Worm (Caenorhabditis elegans) whole organism, L1 larva: ENCODE measurements around the gene Y37H2A.18.
A peak's percentile ranks its signal among the peaks of the same experiment; 100 is the strongest.

Experiments
- C34B4.2 ChIP-seq: sonication (generic microtip); optimal IDR thresholded peaks from 2 replicates; lab custom pipeline; 2017; ENCODE audit warnings: mild to moderate bottlenecking, missing genetic modification characterization, missing compliant biosample characterization
- Y116A8C.19 ChIP-seq: sonication (generic microtip); optimal IDR thresholded peaks from 2 replicates; lab custom pipeline; 2016; ENCODE audit warnings: missing compliant biosample characterization, missing genetic modification characterization, borderline replicate concordance
- aha-1 ChIP-seq: fragments of 150-350 bp; optimal IDR thresholded peaks from 2 replicates; lab custom pipeline; 2014; ENCODE audit warnings: missing biosample characterization, missing genetic modification characterization
- aly-2 ChIP-seq: fragments of 150-350 bp; optimal IDR thresholded peaks from 2 replicates; lab custom pipeline; 2014; ENCODE audit warnings: missing biosample characterization, missing genetic modification characterization
- ama-1 ChIP-seq: fragments of 150-350 bp; optimal IDR thresholded peaks from 2 replicates; lab custom pipeline; 2014
- blmp-1 ChIP-seq: fragments of 150-350 bp; optimal IDR thresholded peaks from 2 replicates; lab custom pipeline; 2014; ENCODE audit warnings: missing biosample characterization, missing genetic modification characterization
- ceh-82 ChIP-seq, 3 experiments: fragments of 150-350 bp in 1 of 3; sonication (generic microtip) in 2 of 3; optimal IDR thresholded peaks; 2 replicates each; lab custom pipeline; 2014 to 2017; ENCODE audit warnings: missing biosample characterization in 3 of 3, missing genetic modification characterization in 3 of 3
- dsc-1 ChIP-seq: sonication (generic microtip); optimal IDR thresholded peaks from 2 replicates; lab custom pipeline; 2016; ENCODE audit warnings: mild to moderate bottlenecking, missing genetic modification characterization, missing compliant biosample characterization
- efl-1 ChIP-seq, 4 experiments: fragments of 150-350 bp; optimal IDR thresholded peaks in 3 of 4; peaks in 1 of 4; 1 replicate in 1 of 4; 2 replicates in 3 of 4; lab custom pipeline; 2014; ENCODE audit warnings: missing biosample characterization in 2 of 4, missing genetic modification characterization in 2 of 4, missing genetic modification reagents in 2 of 4
- egl-27 ChIP-seq, 2 experiments: fragments of 150-350 bp in 1 of 2; sonication (generic microtip); optimal IDR thresholded peaks; 3 replicates each; lab custom pipeline; 2017 to 2018; ENCODE audit warnings: missing biosample characterization in 2 of 2, missing genetic modification characterization in 2 of 2, missing genetic modification reagents in 2 of 2
- hlh-17 ChIP-seq: fragments of 200-800 bp; sonication (Bioruptor generic); optimal IDR thresholded peaks from 2 replicates; lab custom pipeline; 2018; ENCODE audit warnings: missing genetic modification characterization, mild to moderate bottlenecking, missing compliant biosample characterization, moderate library complexity, borderline replicate concordance
- hlh-4 ChIP-seq: sonication (generic microtip); optimal IDR thresholded peaks from 2 replicates; lab custom pipeline; 2016; ENCODE audit warnings: mild to moderate bottlenecking, missing genetic modification characterization, missing compliant biosample characterization
- hpl-2 ChIP-seq: fragments of 150-350 bp; optimal IDR thresholded peaks from 2 replicates; lab custom pipeline; 2014; ENCODE audit warnings: missing biosample characterization, missing genetic modification reagents, missing genetic modification characterization
- isw-1 ChIP-seq: fragments of 200-800 bp; sonication (Bioruptor generic); IDR thresholded peaks from 2 replicates; pipeline ENCODE4 v1.3.6; 2022; ENCODE audit warnings: missing genetic modification characterization, missing compliant biosample characterization
- lin-15B ChIP-seq: fragments of 150-350 bp; sonication (generic microtip); optimal IDR thresholded peaks from 3 replicates; lab custom pipeline; 2014; ENCODE audit warnings: missing biosample characterization, missing genetic modification characterization
- lin-35 ChIP-seq, 2 experiments: fragments of 150-350 bp; optimal IDR thresholded peaks; 2 replicates each; lab custom pipeline; 2014; ENCODE audit warnings: missing biosample characterization in 2 of 2, missing genetic modification characterization in 2 of 2, missing genetic modification reagents in 2 of 2
- lir-3 ChIP-seq: sonication (generic microtip); optimal IDR thresholded peaks from 2 replicates; lab custom pipeline; 2016; ENCODE audit warnings: mild to moderate bottlenecking, missing genetic modification characterization, moderate library complexity, missing compliant biosample characterization; ENCODE audit not compliant: poor library complexity
- lsy-2 ChIP-seq, 2 experiments: fragments of 150-350 bp; optimal IDR thresholded peaks; 2 replicates each; lab custom pipeline; 2014; ENCODE audit warnings: missing biosample characterization in 2 of 2, missing genetic modification characterization in 2 of 2
- mab-9 ChIP-seq: fragments of 200-800 bp; sonication (Bioruptor generic); IDR thresholded peaks from 2 replicates; pipeline ENCODE4 v1.3.6; 2022; ENCODE audit warnings: missing genetic modification reagents, missing genetic modification characterization, missing compliant biosample characterization
- nhr-11 ChIP-seq: fragments of 150-350 bp; optimal IDR thresholded peaks from 2 replicates; lab custom pipeline; 2014; ENCODE audit warnings: missing biosample characterization, missing genetic modification characterization
- nhr-12 ChIP-seq: sonication (generic microtip); optimal IDR thresholded peaks from 2 replicates; lab custom pipeline; 2017; ENCODE audit warnings: missing biosample characterization, missing genetic modification characterization
- nhr-19 ChIP-seq: fragments of 200-800 bp; sonication (Bioruptor generic); conservative IDR thresholded peaks from 2 replicates; pipeline ENCODE4 v1.3.6; 2022; ENCODE audit warnings: missing genetic modification characterization, missing compliant biosample characterization
- nhr-20 ChIP-seq: sonication (generic microtip); optimal IDR thresholded peaks from 2 replicates; lab custom pipeline; 2016; ENCODE audit warnings: mild to moderate bottlenecking, missing genetic modification characterization, missing compliant biosample characterization
- nhr-237 ChIP-seq: fragments of 150-350 bp; optimal IDR thresholded peaks from 2 replicates; lab custom pipeline; 2014; ENCODE audit warnings: missing biosample characterization, missing genetic modification characterization
- nhr-28 ChIP-seq: fragments of 150-350 bp; optimal IDR thresholded peaks from 2 replicates; lab custom pipeline; 2014; ENCODE audit warnings: missing biosample characterization, missing genetic modification characterization
- nhr-71 ChIP-seq: sonication (generic microtip); optimal IDR thresholded peaks from 2 replicates; lab custom pipeline; 2016; ENCODE audit warnings: mild to moderate bottlenecking, missing genetic modification characterization, moderate library complexity, missing compliant biosample characterization
- nhr-77 ChIP-seq: fragments of 150-350 bp; optimal IDR thresholded peaks from 2 replicates; lab custom pipeline; 2014; ENCODE audit warnings: missing biosample characterization, missing genetic modification characterization
- nhr-84 ChIP-seq: sonication (generic microtip); optimal IDR thresholded peaks from 2 replicates; lab custom pipeline; 2017; ENCODE audit warnings: missing biosample characterization, missing genetic modification characterization
- nhr-85 ChIP-seq: sonication (generic microtip); peaks from one replicate; lab custom pipeline; 2016; ENCODE audit warnings: missing genetic modification characterization, inconsistent platforms, missing compliant biosample characterization
- nhr-90 ChIP-seq: sonication (generic microtip); optimal IDR thresholded peaks from 2 replicates; lab custom pipeline; 2016; ENCODE audit warnings: mild to moderate bottlenecking, missing genetic modification characterization, missing compliant biosample characterization; ENCODE audit not compliant: poor library complexity
- pag-3 ChIP-seq: sonication (generic microtip); optimal IDR thresholded peaks from 2 replicates; lab custom pipeline; 2017; ENCODE audit warnings: missing genetic modification characterization, mild to moderate bottlenecking, missing compliant biosample characterization, antibody characterized with exemption, borderline replicate concordance; ENCODE audit not compliant: insufficient read depth
- pax-3 ChIP-seq: fragments of 200-800 bp; sonication (Bioruptor generic); optimal IDR thresholded peaks from 2 replicates; lab custom pipeline; 2018; ENCODE audit warnings: mild to moderate bottlenecking, missing genetic modification characterization, moderate library complexity, missing compliant biosample characterization
- pqm-1 ChIP-seq: sonication (generic microtip); optimal IDR thresholded peaks from 3 replicates; lab custom pipeline; 2017; ENCODE audit warnings: missing biosample characterization, missing genetic modification characterization
- rnt-1 ChIP-seq: sonication (generic microtip); optimal IDR thresholded peaks from 2 replicates; lab custom pipeline; 2016; ENCODE audit warnings: mild to moderate bottlenecking, missing genetic modification characterization, moderate library complexity, missing compliant biosample characterization
- skn-1 ChIP-seq: fragments of 150-350 bp; optimal IDR thresholded peaks from 2 replicates; lab custom pipeline; 2014; ENCODE audit warnings: missing biosample characterization, missing genetic modification characterization
- unc-30 ChIP-seq: sonication (generic microtip); optimal IDR thresholded peaks from 2 replicates; lab custom pipeline; 2017; ENCODE audit warnings: missing biosample characterization, missing genetic modification characterization
- unc-86 ChIP-seq: sonication (generic microtip); optimal IDR thresholded peaks from 2 replicates; lab custom pipeline; 2016; ENCODE audit warnings: missing genetic modification characterization, missing compliant biosample characterization
- vab-15 ChIP-seq: sonication (generic microtip); optimal IDR thresholded peaks from 2 replicates; lab custom pipeline; 2017; ENCODE audit warnings: missing genotype, mild to moderate bottlenecking, missing genetic modification characterization, missing compliant biosample characterization
- zag-1 ChIP-seq: fragments of 150-350 bp; optimal IDR thresholded peaks from 2 replicates; lab custom pipeline; 2014; ENCODE audit warnings: missing biosample characterization, missing genetic modification characterization
- ztf-11 ChIP-seq, 2 experiments: sonication (generic microtip); optimal IDR thresholded peaks; 2 replicates each; lab custom pipeline; 2016 to 2017; ENCODE audit warnings: missing genetic modification characterization in 2 of 2, missing biosample characterization in 1 of 2, missing compliant biosample characterization in 1 of 2
- ztf-4 ChIP-seq: fragments of 150-350 bp; optimal IDR thresholded peaks from 2 replicates; lab custom pipeline; 2014; ENCODE audit warnings: missing biosample characterization, missing genetic modification characterization

Y37H2A.18 gene

DNA sequence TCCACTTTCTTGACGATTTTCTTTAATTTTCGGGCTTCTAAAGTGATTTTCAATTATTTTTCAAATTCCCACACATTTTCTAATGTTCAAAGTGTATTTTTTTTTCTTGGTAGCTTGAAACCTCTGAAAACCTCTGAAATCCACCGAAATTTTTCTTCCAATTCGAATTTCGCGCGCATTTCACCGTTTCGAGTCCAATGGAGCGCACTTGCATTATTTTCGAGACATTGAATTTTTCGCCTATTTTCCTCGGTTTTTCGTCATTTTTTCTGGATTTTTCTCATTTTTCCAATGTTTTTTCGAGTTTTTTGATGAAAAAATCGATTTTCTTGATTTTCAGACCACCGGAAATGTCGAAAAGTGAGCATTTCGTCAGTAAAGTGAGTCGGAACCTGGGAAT is 46.3 kb downstream of the Y37H2A.18 start, which contains the start of gene slr-2 (continued):
- TF ChIP-seq hlh-17: no peak
- TF ChIP-seq egl-27 (tag; optimal IDR thresholded peaks at IDR 0.05; lab: Kevin White, UChicago): no peak
- TF ChIP-seq nhr-20 (tag; lab: Kevin White, UChicago): no peak
- no peak for TF ChIP-seq pag-3 (tag; lab: Kevin White, UChicago)
- no peak for TF ChIP-seq nhr-84 (tag; lab: Kevin White, UChicago)
- no peak for TF ChIP-seq hlh-4
- peak; percentile 43 to 77 (median 51) for TF ChIP-seq ceh-82 (tag; optimal IDR thresholded peaks at IDR 0.05; lab: Kevin White, UChicago)
- TF ChIP-seq nhr-237 (tag; lab: Kevin White, UChicago): no peak
- TF ChIP-seq unc-30 (tag; lab: Kevin White, UChicago): peak; percentile 9
- TF ChIP-seq Y116A8C.19 (tag; lab: Kevin White, UChicago): no peak
- no peak for TF ChIP-seq ztf-11 (tag; optimal IDR thresholded peaks at IDR 0.05; lab: Kevin White, UChicago)
- no peak for TF ChIP-seq pqm-1
- peak; percentile 13 for TF ChIP-seq aly-2 (tag; lab: Kevin White, UChicago)
- no peak for TF ChIP-seq nhr-90 (tag; lab: Kevin White, UChicago)
- TF ChIP-seq ztf-4 (tag; lab: Kevin White, UChicago): no peak
- TF ChIP-seq skn-1: peak; percentile 49
- peak; percentile 18 for TF ChIP-seq lin-15B (tag; lab: Kevin White, UChicago)
- TF ChIP-seq nhr-12 (tag; lab: Kevin White, UChicago): no peak
- TF ChIP-seq vab-15 (tag; lab: Kevin White, UChicago): no peak
- peak; percentile 17 for TF ChIP-seq hpl-2 (GFP tag; lab: Kevin White, UChicago)
- peak; percentile 56 for TF ChIP-seq dsc-1 (tag; lab: Kevin White, UChicago)
- peak; percentile 37 for TF ChIP-seq nhr-85 (tag; lab: Kevin White, UChicago)
- peak; percentile 14 for TF ChIP-seq unc-86
- no peak for TF ChIP-seq nhr-71 (tag; lab: Kevin White, UChicago)
- no peak for TF ChIP-seq ama-1
- TF ChIP-seq pax-3 (tag; lab: Kevin White, UChicago): no peak
- TF ChIP-seq nhr-77 (tag; lab: Kevin White, UChicago): peak; percentile 14
- no peak for TF ChIP-seq C34B4.2
- no peak for TF ChIP-seq aha-1
- TF ChIP-seq lin-35 (GFP tag; optimal IDR thresholded peaks at IDR 0.05; lab: Kevin White, UChicago): peak; percentile 96 to 98
- TF ChIP-seq nhr-19 (GFP tag; lab: Robert Waterston, UW): no peak
- no peak for TF ChIP-seq mab-9 (GFP tag; lab: Robert Waterston, UW)
- no peak for TF ChIP-seq zag-1 (tag; lab: Kevin White, UChicago)
- TF ChIP-seq efl-1 (optimal IDR thresholded peaks at IDR 0.05; lab: Kevin White, UChicago): peak; percentile 98 to 100
- peak; percentile 99 to 100 for TF ChIP-seq efl-1 (GFP tag; optimal IDR thresholded peaks at IDR 0.05 in 1 of 2; lab: Kevin White, UChicago)
- TF ChIP-seq lir-3 (tag; lab: Kevin White, UChicago): no peak
- peak; percentile 49 to 80 for TF ChIP-seq lsy-2 (tag; optimal IDR thresholded peaks at IDR 0.05; lab: Kevin White, UChicago)
- TF ChIP-seq blmp-1: peak; percentile 38
- peak; percentile 27; the same call in 1 of the 2 replicates for TF ChIP-seq isw-1 (GFP tag; lab: Robert Waterston, UW)
- TF ChIP-seq rnt-1: no peak

DNA sequence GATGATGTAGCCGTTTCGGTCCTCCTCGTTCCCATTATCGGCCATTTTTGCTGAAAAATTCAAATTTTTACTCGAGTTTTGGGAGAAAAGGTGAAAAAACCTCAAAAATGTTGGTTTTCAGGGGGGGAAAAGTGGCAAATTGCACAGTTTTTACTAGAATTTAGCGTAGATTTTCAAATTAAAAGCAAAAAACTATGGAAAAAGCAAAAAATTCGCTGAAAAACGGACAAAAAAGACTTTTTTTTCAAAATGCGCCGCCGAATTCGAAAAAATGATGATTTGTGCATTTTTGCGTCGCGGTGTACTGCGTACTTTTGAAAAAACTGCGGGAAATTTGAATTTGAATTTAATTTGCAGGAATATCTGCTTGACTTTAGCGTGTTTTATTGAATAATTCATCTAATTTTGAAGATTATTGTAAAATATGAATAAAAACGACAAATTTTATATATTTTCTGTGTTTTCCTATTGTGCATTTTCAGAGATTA is 46.9 kb downstream of the Y37H2A.18 start, which contains the start of gene Y59A8B.12:
Gene Y59A8B.12, minus strand, starts transcription at position 51 of the 488 bp plus-strand sequence.
- no peak for TF ChIP-seq lin-15B (tag; lab: Kevin White, UChicago)
- TF ChIP-seq isw-1 (GFP tag; lab: Robert Waterston, UW): no peak
- peak; percentile 65 for TF ChIP-seq nhr-85 (tag; lab: Kevin White, UChicago)
- TF ChIP-seq efl-1 (optimal IDR thresholded peaks at IDR 0.05; lab: Kevin White, UChicago): peak in 1 of 2 experiments; percentile 88
- peak in 1 of 2 experiments; percentile 62 for TF ChIP-seq efl-1 (GFP tag; optimal IDR thresholded peaks at IDR 0.05 in 1 of 2; lab: Kevin White, UChicago)
- TF ChIP-seq nhr-11 (tag; lab: Kevin White, UChicago): no peak
- TF ChIP-seq nhr-28: no peak
- TF ChIP-seq, all 84 proteins: peak for 2
